Fruit fly (Drosophila melanogaster): ENCODE data around the gene CG4849.

Gene CG4849

dm6 chr3R:27919385-27919789 lies 43.8 kb upstream of the CG4849 start, which contains the start of gene Boh1 (continued):
- TF ChIP-seq insv (GFP tag; optimal IDR thresholded peaks at IDR 0.05) (no peak), bcd (GFP tag; optimal IDR thresholded peaks at IDR 0.05) (no peak), CG4424 (GFP tag; optimal IDR thresholded peaks at IDR 0.05) (peak; percentile 43), vnd (GFP tag; IDR thresholded peaks at IDR 0.05; ENCODE audit: partially characterized antibody) (no peak), CG3838 (GFP tag; optimal IDR thresholded peaks at IDR 0.05) (no peak), CG7556 (GFP tag; optimal IDR thresholded peaks at IDR 0.05) (peak; percentile 20), zfh2 (GFP tag; optimal IDR thresholded peaks at IDR 0.05) (no peak), ash1 (GFP tag; optimal IDR thresholded peaks at IDR 0.05) (no peak), CG32532 (GFP tag; IDR thresholded peaks at IDR 0.05) (no peak), H2.0 (GFP tag; IDR thresholded peaks at IDR 0.05) (no peak), D19A (tag; optimal IDR thresholded peaks at IDR 0.05) (peak; percentile 40), trem (tag; optimal IDR thresholded peaks at IDR 0.05) (peak; percentile 65), CG17568 (GFP tag; optimal IDR thresholded peaks at IDR 0.05) (no peak), twi (tag; optimal IDR thresholded peaks at IDR 0.05) (peak; percentile 8), corto (GFP tag; optimal IDR thresholded peaks at IDR 0.05) (no peak), CG4360 (GFP tag; IDR thresholded peaks at IDR 0.05) (no peak), CG12744 (GFP tag; optimal IDR thresholded peaks at IDR 0.05) (no peak), Dp (GFP tag; optimal IDR thresholded peaks at IDR 0.05) (peak; percentile 6), CG4707 (GFP tag; optimal IDR thresholded peaks at IDR 0.05) (no peak), ERR (GFP tag; optimal IDR thresholded peaks at IDR 0.05) (no peak), CG4617 (GFP tag; optimal IDR thresholded peaks at IDR 0.05; ENCODE audit: borderline replicate concordance) (no peak), CG16779 (GFP tag; IDR thresholded peaks at IDR 0.05) (no peak), Hsf (GFP tag; optimal IDR thresholded peaks at IDR 0.05) (no peak), ken (GFP tag; IDR thresholded peaks at IDR 0.05) (no peak), ro (GFP tag; IDR thresholded peaks at IDR 0.05) (no peak), Hmr (GFP tag; optimal IDR thresholded peaks at IDR 0.05) (peak; percentile 36), CG15073 (GFP tag; optimal IDR thresholded peaks at IDR 0.05) (no peak), CG34422 (GFP tag; IDR thresholded peaks at IDR 0.05) (no peak), CG1792 (GFP tag; optimal IDR thresholded peaks at IDR 0.05) (no peak), Pdp1 (GFP tag; optimal IDR thresholded peaks at IDR 0.05) (peak in 1 of 2 experiments; percentile 7), CG8478 (optimal IDR thresholded peaks at IDR 0.05) (no peak), CG4854 (GFP tag; optimal IDR thresholded peaks at IDR 0.05) (no peak), CG4282 (GFP tag; optimal IDR thresholded peaks at IDR 0.05) (no peak), Awh (GFP tag; IDR thresholded peaks at IDR 0.05) (no peak), Opbp (GFP tag; IDR thresholded peaks at IDR 0.05; ENCODE audit: partially characterized antibody) (no peak), onecut (GFP tag; IDR thresholded peaks at IDR 0.05) (no peak), CG11085 (GFP tag; IDR thresholded peaks at IDR 0.05) (no peak), lab (GFP tag; optimal IDR thresholded peaks at IDR 0.05) (no peak), Hand (GFP tag; optimal IDR thresholded peaks at IDR 0.05) (no peak), Ravus (GFP tag; IDR thresholded peaks at IDR 0.05) (no peak), pita (GFP tag; optimal IDR thresholded peaks at IDR 0.05) (no peak), CG11398 (GFP tag; optimal IDR thresholded peaks at IDR 0.05) (no peak), CG11504 (tag; optimal IDR thresholded peaks at IDR 0.05) (peak; percentile 90), scrt (GFP tag; optimal IDR thresholded peaks at IDR 0.05) (peak; percentile 21), Hr39 (optimal IDR thresholded peaks at IDR 0.05) (no peak), pnt (GFP tag; optimal IDR thresholded peaks at IDR 0.05) (no peak), CG6272 (GFP tag; IDR thresholded peaks at IDR 0.05) (no peak), Dip3 (GFP tag; optimal IDR thresholded peaks at IDR 0.05) (no peak), al (GFP tag; IDR thresholded peaks at IDR 0.05) (no peak), sob (GFP tag; IDR thresholded peaks at IDR 0.05) (no peak), lov (optimal IDR thresholded peaks at IDR 0.05) (no peak), lov (GFP tag; IDR thresholded peaks at IDR 0.05) (no peak), Hr78 (GFP tag; optimal IDR thresholded peaks at IDR 0.05) (no peak)
